Worm (Caenorhabditis elegans) whole organism, dauer: ENCODE results near the gene C25F9.8.

Experiments
- unc-62 ChIP-seq: sonication (generic microtip); optimal IDR thresholded peaks from 2 replicates; lab custom pipeline; 2017; ENCODE audit warnings: missing biosample characterization, missing genetic modification reagents, missing genetic modification characterization

C25F9.8 gene

ce11 chrV:19394750-19395149, at the start of gene C25F9.8:
Gene C25F9.8 (plus strand): TSS chrV:19395050.
- no peak for TF ChIP-seq unc-62

ce11 chrV:19351944-19352343, 42.9 kb upstream of the C25F9.8 start:
- TF ChIP-seq unc-62: no peak

- no peak for TF ChIP-seq unc-62
Observed at ce11 chrV:19354506-19354905, 40.3 kb upstream of the C25F9.8 start.

- no peak for TF ChIP-seq unc-62
Observed at ce11 chrV:19355219-19355618, 39.6 kb upstream of the C25F9.8 start.

ce11 chrV:19356717-19357116, 38.1 kb upstream of the C25F9.8 start:
- TF ChIP-seq unc-62: no peak

ce11 chrV:19358039-19358438, 36.8 kb upstream of the C25F9.8 start:
- TF ChIP-seq unc-62: no peak

ce11 chrV:19362568-19362967, 32.3 kb upstream of the C25F9.8 start, which contains the start of gene C14B4.2:
Gene C14B4.2 (minus strand): TSS chrV:19362668.
- TF ChIP-seq unc-62: no peak

ce11 chrV:19370189-19370588, 24.7 kb upstream of the C25F9.8 start, which contains the start of gene Y43F8A.1:
Gene Y43F8A.1 (plus strand): TSS chrV:19370489.
- TF ChIP-seq unc-62: no peak

ce11 chrV:19371253-19371652, 23.6 kb upstream of the C25F9.8 start, which contains the start of gene Y43F8A.2:
Gene Y43F8A.2 (plus strand): TSS chrV:19371553.
- TF ChIP-seq unc-62: no peak

- no peak for TF ChIP-seq unc-62
Observed at ce11 chrV:19371777-19372176, 23.1 kb upstream of the C25F9.8 start.

ce11 chrV:19377014-19377494, 17.8 kb upstream of the C25F9.8 start, which contains the start of gene nceh-1:
Gene nceh-1 (plus strand): TSS chrV:19377444.
- no peak for TF ChIP-seq unc-62

- no peak for TF ChIP-seq unc-62
Observed at ce11 chrV:19380968-19381367, 13.9 kb upstream of the C25F9.8 start, which contains the start of gene srw-84. Gene srw-84 (plus strand): TSS chrV:19381268.

- TF ChIP-seq unc-62: no peak
Observed at ce11 chrV:19390029-19390428, 4.8 kb upstream of the C25F9.8 start, which contains the start of gene slcr-46.2. Gene slcr-46.2 (minus strand): TSS chrV:19390129.

- no peak for TF ChIP-seq unc-62
Observed at ce11 chrV:19391242-19391641, 3.6 kb upstream of the C25F9.8 start.

- no peak for TF ChIP-seq unc-62
Observed at ce11 chrV:19396576-19397313, 1.9 kb downstream of the C25F9.8 start.

- TF ChIP-seq unc-62: no peak
Observed at ce11 chrV:19398396-19398795, 3.5 kb downstream of the C25F9.8 start.

ce11 chrV:19398882-19399281, 4.0 kb downstream of the C25F9.8 start, which contains the start of gene C25F9.13:
Gene C25F9.13 (minus strand): TSS chrV:19398982.
- no peak for TF ChIP-seq unc-62

ce11 chrV:19400619-19401018, 5.8 kb downstream of the C25F9.8 start, which contains the start of gene srw-86:
Gene srw-86 (minus strand): TSS chrV:19400719.
- no peak for TF ChIP-seq unc-62
